Worm (Caenorhabditis elegans) whole organism, L3 larva: Measurements from ENCODE around the gene txdc-12.2.

Experiments
- egl-27 ChIP-seq: sonication (generic microtip); optimal IDR thresholded peaks from 4 replicates; lab custom pipeline; 2017; ENCODE audit warnings: missing biosample characterization, missing genetic modification reagents, missing genetic modification characterization
- fos-1 ChIP-seq: fragments of 150-350 bp; optimal IDR thresholded peaks from 2 replicates; lab custom pipeline; 2014; ENCODE audit warnings: missing biosample characterization, missing genetic modification characterization
- jun-1 ChIP-seq: fragments of 150-350 bp; optimal IDR thresholded peaks from 2 replicates; lab custom pipeline; 2014; ENCODE audit warnings: missing biosample characterization, missing genetic modification reagents, missing genetic modification characterization
- lin-15B ChIP-seq: fragments of 150-350 bp; optimal IDR thresholded peaks from 2 replicates; lab custom pipeline; 2014; ENCODE audit warnings: missing biosample characterization, missing genetic modification characterization
- mdl-1 ChIP-seq: fragments of 150-350 bp; optimal IDR thresholded peaks from 2 replicates; lab custom pipeline; 2014; ENCODE audit warnings: missing biosample characterization, missing genetic modification characterization
- nhr-12 ChIP-seq: fragments of 150-350 bp; optimal IDR thresholded peaks from 2 replicates; lab custom pipeline; 2014; ENCODE audit warnings: missing biosample characterization, missing genetic modification characterization
- nhr-28 ChIP-seq: fragments of 150-350 bp; optimal IDR thresholded peaks from 2 replicates; lab custom pipeline; 2014; ENCODE audit warnings: missing biosample characterization, missing genetic modification characterization
- tbx-2 ChIP-seq: sonication (generic microtip); optimal IDR thresholded peaks from 2 replicates; lab custom pipeline; 2016; ENCODE audit warnings: mild to moderate bottlenecking, missing genetic modification characterization, missing compliant biosample characterization
- unc-39 ChIP-seq: sonication (generic microtip); optimal IDR thresholded peaks from 4 replicates; lab custom pipeline; 2017; ENCODE audit warnings: missing biosample characterization, missing genetic modification characterization
- unc-62 ChIP-seq: fragments of 150-350 bp; sonication (generic microtip); optimal IDR thresholded peaks from 4 replicates; lab custom pipeline; 2014; ENCODE audit warnings: missing biosample characterization, missing genetic modification reagents, missing genetic modification characterization

DNA sequence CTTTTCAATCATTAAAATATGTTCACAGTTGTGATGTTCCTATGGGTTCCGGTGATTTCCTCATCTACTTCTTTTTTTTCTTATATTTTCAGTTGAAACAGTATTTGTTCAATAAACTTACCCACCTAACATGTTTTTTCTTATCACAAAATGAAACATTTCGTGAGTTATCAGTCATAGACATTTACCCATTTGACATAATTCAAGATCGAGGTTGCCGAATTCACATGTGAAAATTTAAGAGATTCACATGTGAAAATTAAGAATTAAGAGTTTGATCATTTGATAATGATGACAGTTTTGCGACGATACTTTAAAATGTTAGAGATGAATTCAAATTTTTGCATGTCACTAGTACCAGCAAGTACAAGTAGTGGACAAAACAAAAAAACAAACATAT lies 33.2 kb downstream of the txdc-12.2 start:
- no peak for TF ChIP-seq unc-62
- TF ChIP-seq egl-27 (tag; lab: Kevin White, UChicago) = no peak
- no peak for TF ChIP-seq fos-1 (tag; lab: Kevin White, UChicago)
- TF ChIP-seq mdl-1 (tag; lab: Kevin White, UChicago) = no peak
- no peak for TF ChIP-seq nhr-12
- TF ChIP-seq jun-1 = no peak
- TF ChIP-seq tbx-2 = no peak
- TF ChIP-seq nhr-28 (tag; lab: Kevin White, UChicago) = no peak
- TF ChIP-seq lin-15B (tag; lab: Kevin White, UChicago) = no peak
- no peak for TF ChIP-seq unc-39 (tag; lab: Kevin White, UChicago)
